Worm (Caenorhabditis elegans): ENCODE measurements around the gene C25A8.5.

Gene C25A8.5

ce11 chrIV:6999206-6999605 is at the start of gene C25A8.5:
Gene C25A8.5, plus strand, starts transcription at chrIV:6999506.
- TF ChIP-seq gmeb-1 (tag; optimal IDR thresholded peaks at IDR 0.05) (no peak), fos-1 (tag; optimal IDR thresholded peaks at IDR 0.05) (no peak), nhr-6 (tag; optimal IDR thresholded peaks at IDR 0.05) (no peak)

DNA sequence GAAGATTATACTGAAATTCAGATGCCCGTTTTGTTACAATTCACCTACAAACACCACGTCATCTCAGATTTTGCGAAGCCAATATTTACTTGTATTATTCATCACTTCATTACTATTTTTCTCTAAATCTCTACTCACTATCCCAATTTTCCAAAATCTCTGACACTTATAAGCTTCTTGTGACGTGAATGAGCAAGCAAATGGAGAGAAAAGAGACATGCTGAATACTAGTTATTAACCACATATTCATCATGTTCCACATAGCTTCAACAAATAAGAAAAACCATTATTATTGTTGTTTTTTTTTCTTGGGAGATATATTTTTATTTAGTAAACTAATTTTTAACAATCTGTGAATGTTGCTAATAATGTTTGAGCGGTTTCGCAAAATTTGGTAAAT is 48.0 kb upstream of the C25A8.5 start:
- TF ChIP-seq ztf-1 (GFP tag; conservative IDR thresholded peaks at IDR 0.05) (no peak), sem-4 (tag; optimal IDR thresholded peaks at IDR 0.05) (no peak), mab-5 (tag; optimal IDR thresholded peaks at IDR 0.05) (no peak), F13H6.1 (tag; optimal IDR thresholded peaks at IDR 0.05) (no peak), sma-3 (GFP tag; optimal IDR thresholded peaks at IDR 0.05) (no peak), crh-2 (tag; optimal IDR thresholded peaks at IDR 0.05) (no peak), nhr-237 (tag; optimal IDR thresholded peaks at IDR 0.05) (no peak)

DNA sequence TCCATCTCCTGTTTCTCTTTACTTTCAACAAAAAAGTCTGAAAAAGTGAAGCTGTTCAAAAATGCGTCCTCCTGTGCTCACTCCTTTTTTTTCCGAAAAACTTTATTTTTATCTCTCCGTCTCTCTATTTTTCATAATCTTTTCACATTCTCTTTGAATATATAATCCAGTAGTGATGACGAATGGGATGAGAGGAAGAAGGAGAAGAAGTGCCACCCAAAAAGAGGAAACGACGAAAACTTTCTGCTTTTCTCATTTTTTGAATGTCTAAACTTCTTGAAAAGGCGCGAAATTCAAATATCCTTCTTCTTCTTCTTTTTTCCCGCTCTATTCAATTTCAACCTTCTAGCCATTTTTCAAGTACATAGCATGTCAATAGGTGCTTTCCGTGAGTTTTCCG is 44.6 kb upstream of the C25A8.5 start:
- TF ChIP-seq unc-55 (GFP tag; optimal IDR thresholded peaks at IDR 0.05), result peak; percentile 88
- TF ChIP-seq sma-9 (GFP tag; optimal IDR thresholded peaks at IDR 0.05), result peak; percentile 45
- TF ChIP-seq sma-9 (tag; optimal IDR thresholded peaks at IDR 0.05), result no peak
- TF ChIP-seq nhr-12 (tag; optimal IDR thresholded peaks at IDR 0.05), result no peak
- TF ChIP-seq lsy-2 (tag; optimal IDR thresholded peaks at IDR 0.05), result peak in 1 of 2 experiments; percentile 37
- peak; percentile 27 for TF ChIP-seq C34F6.9 (tag; optimal IDR thresholded peaks at IDR 0.05)
- peak; percentile 15 for TF ChIP-seq F13H6.1 (tag; optimal IDR thresholded peaks at IDR 0.05)

DNA sequence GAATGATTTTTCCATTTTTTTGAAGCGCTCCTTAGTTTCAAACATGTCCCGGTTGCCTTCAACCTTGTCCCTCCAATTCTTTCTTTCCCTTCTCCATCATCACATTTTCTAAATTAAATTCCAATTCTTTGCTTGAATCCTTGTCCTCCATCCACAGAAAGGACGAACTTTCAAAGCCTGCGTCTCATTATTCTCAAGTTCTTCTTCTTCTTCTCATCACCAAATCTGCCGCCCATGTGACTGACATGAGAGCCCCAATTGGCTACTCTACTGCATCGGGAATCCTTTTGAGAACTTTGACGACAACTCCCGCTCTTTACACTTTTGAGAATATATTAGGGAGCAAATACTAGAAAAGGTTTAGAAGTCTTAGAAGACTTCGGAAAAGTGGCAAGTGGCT is 42.6 kb upstream of the C25A8.5 start:
- no peak for TF ChIP-seq F13H6.1 (tag; optimal IDR thresholded peaks at IDR 0.05)
- no peak for TF ChIP-seq nhr-12 (tag; optimal IDR thresholded peaks at IDR 0.05)
- no peak for TF ChIP-seq nhr-237 (tag; optimal IDR thresholded peaks at IDR 0.05)
- no peak for TF ChIP-seq nhr-23 (tag; optimal IDR thresholded peaks at IDR 0.05)
- TF ChIP-seq lin-13 (GFP tag; optimal IDR thresholded peaks at IDR 0.05), result no peak
- TF ChIP-seq C34F6.9 (tag; optimal IDR thresholded peaks at IDR 0.05), result peak; percentile 63
- no peak for TF ChIP-seq nhr-6 (tag; optimal IDR thresholded peaks at IDR 0.05)
- no peak for TF ChIP-seq unc-39 (tag; optimal IDR thresholded peaks at IDR 0.05)
- no peak for TF ChIP-seq unc-55 (GFP tag; optimal IDR thresholded peaks at IDR 0.05)
- TF ChIP-seq R02D3.7 (tag; optimal IDR thresholded peaks at IDR 0.05), result no peak
- TF ChIP-seq peb-1 (tag; optimal IDR thresholded peaks at IDR 0.05), result no peak
- TF ChIP-seq mbf-1 (tag; optimal IDR thresholded peaks at IDR 0.05), result no peak
- TF ChIP-seq nhr-10 (tag; optimal IDR thresholded peaks at IDR 0.05), result no peak
- TF ChIP-seq unc-62 (GFP tag; optimal IDR thresholded peaks at IDR 0.05), result no peak
- TF ChIP-seq zag-1 (tag; optimal IDR thresholded peaks at IDR 0.05), result peak; percentile 27
- TF ChIP-seq mdl-1 (tag; optimal IDR thresholded peaks at IDR 0.05), result peak in 1 of 2 experiments; percentile 50
- TF ChIP-seq skn-1 (tag; optimal IDR thresholded peaks at IDR 0.05), result no peak
- TF ChIP-seq gmeb-1 (tag; optimal IDR thresholded peaks at IDR 0.05), result no peak
- TF ChIP-seq aly-2 (tag; optimal IDR thresholded peaks at IDR 0.05), result no peak
- TF ChIP-seq nhr-21 (tag; optimal IDR thresholded peaks at IDR 0.05), result no peak
- no peak for TF ChIP-seq dmd-4 (tag; optimal IDR thresholded peaks at IDR 0.05)
- TF ChIP-seq alr-1 (tag; optimal IDR thresholded peaks at IDR 0.05), result no peak
- no peak for TF ChIP-seq blmp-1 (tag; optimal IDR thresholded peaks at IDR 0.05; ENCODE audit: insufficient read depth)
- TF ChIP-seq snpc-4 (tag; optimal IDR thresholded peaks at IDR 0.05), result no peak
- TF ChIP-seq lsy-2 (tag; optimal IDR thresholded peaks at IDR 0.05), result peak in 1 of 2 experiments; percentile 52
- no peak for TF ChIP-seq elt-3 (tag; optimal IDR thresholded peaks at IDR 0.05)
- no peak for TF ChIP-seq egl-27 (tag; optimal IDR thresholded peaks at IDR 0.05)
- TF ChIP-seq nhr-25 (tag; optimal IDR thresholded peaks at IDR 0.05), result no peak
- TF ChIP-seq fos-1 (tag; optimal IDR thresholded peaks at IDR 0.05), result no peak
- no peak for TF ChIP-seq mab-5 (tag; optimal IDR thresholded peaks at IDR 0.05)
- TF ChIP-seq nhr-77 (tag; optimal IDR thresholded peaks at IDR 0.05), result no peak
- peak; percentile 7 for TF ChIP-seq crh-2 (tag; optimal IDR thresholded peaks at IDR 0.05)
- TF ChIP-seq sma-9 (GFP tag; optimal IDR thresholded peaks at IDR 0.05), result peak; percentile 28
- TF ChIP-seq sma-9 (tag; optimal IDR thresholded peaks at IDR 0.05), result no peak
- TF ChIP-seq ceh-82 (tag; optimal IDR thresholded peaks at IDR 0.05), result no peak
- TF ChIP-seq sem-4 (tag; optimal IDR thresholded peaks at IDR 0.05), result no peak
- peak; percentile 9 for TF ChIP-seq nhr-129 (tag; optimal IDR thresholded peaks at IDR 0.05)
- no peak for TF ChIP-seq nhr-11 (tag; optimal IDR thresholded peaks at IDR 0.05)
- TF ChIP-seq ZK546.5 (tag; optimal IDR thresholded peaks at IDR 0.05), result no peak
- no peak for TF ChIP-seq lin-39 (tag; optimal IDR thresholded peaks at IDR 0.05)
- TF ChIP-seq lin-11 (tag; optimal IDR thresholded peaks at IDR 0.05), result no peak
- no peak for TF ChIP-seq sma-3 (GFP tag; optimal IDR thresholded peaks at IDR 0.05)

Data from whole organism, L2 larva.